Worm (Caenorhabditis elegans) whole organism, mixed stage, embryonic: Measurements from ENCODE around the gene tkr-1.

ENCODE experiments used
- M03D4.4 ChIP-seq: sonication (generic microtip); optimal IDR thresholded peaks from 2 replicates; lab custom pipeline; 2017; ENCODE audit warnings: mild to moderate bottlenecking, missing genetic modification characterization, missing compliant biosample characterization
- bed-3 ChIP-seq: fragments of 200-800 bp; sonication (Bioruptor generic); optimal IDR thresholded peaks from 3 replicates; lab custom pipeline; 2018; ENCODE audit warnings: mild to moderate bottlenecking, missing genetic modification characterization, moderate library complexity, missing compliant biosample characterization
- blmp-1 ChIP-seq: fragments of 150-350 bp; optimal IDR thresholded peaks from 2 replicates; lab custom pipeline; 2014; ENCODE audit warnings: missing biosample characterization, missing genetic modification characterization
- ceh-39 ChIP-seq: fragments of 150-350 bp; optimal IDR thresholded peaks from 2 replicates; lab custom pipeline; 2014; ENCODE audit warnings: missing biosample characterization, missing genetic modification characterization
- ceh-43 ChIP-seq: fragments of 200-800 bp; sonication (Bioruptor generic); optimal IDR thresholded peaks from 2 replicates; lab custom pipeline; 2018; ENCODE audit warnings: mild to moderate bottlenecking, missing genetic modification characterization, moderate library complexity, missing compliant biosample characterization
- ceh-83 ChIP-seq: fragments of 200-800 bp; sonication (Bioruptor generic); optimal IDR thresholded peaks from 2 replicates; lab custom pipeline; 2018; ENCODE audit warnings: mild to moderate bottlenecking, missing genetic modification characterization, missing compliant biosample characterization
- ces-1 ChIP-seq: fragments of 150-350 bp; optimal IDR thresholded peaks from 2 replicates; lab custom pipeline; 2014; ENCODE audit warnings: missing biosample characterization, missing genetic modification reagents, missing genetic modification characterization
- cnd-1 ChIP-seq: fragments of 200-800 bp; sonication (Bioruptor generic); optimal IDR thresholded peaks from 2 replicates; lab custom pipeline; 2018; ENCODE audit warnings: mild to moderate bottlenecking, missing genetic modification characterization, missing compliant biosample characterization
- drap-1 ChIP-seq: fragments of 200-800 bp; sonication (Bioruptor generic); optimal IDR thresholded peaks from 3 replicates; lab custom pipeline; 2018; ENCODE audit warnings: mild to moderate bottlenecking, missing genetic modification characterization, missing compliant biosample characterization
- elt-1 ChIP-seq: sonication (generic microtip); optimal IDR thresholded peaks from 2 replicates; lab custom pipeline; 2017; ENCODE audit warnings: missing genetic modification characterization, mild to moderate bottlenecking, missing compliant biosample characterization, antibody characterized with exemption, moderate library complexity, borderline replicate concordance; ENCODE audit not compliant: insufficient read depth
- elt-3 ChIP-seq: fragments of 150-350 bp; optimal IDR thresholded peaks from 2 replicates; lab custom pipeline; 2014; ENCODE audit warnings: missing biosample characterization, missing genetic modification characterization
- ham-2 ChIP-seq: fragments of 200-800 bp; sonication (Bioruptor generic); optimal IDR thresholded peaks from 2 replicates; lab custom pipeline; 2018; ENCODE audit warnings: mild to moderate bottlenecking, missing genetic modification characterization, missing compliant biosample characterization
- lin-32 ChIP-seq: fragments of 200-800 bp; sonication (Bioruptor generic); optimal IDR thresholded peaks from 2 replicates; lab custom pipeline; 2018; ENCODE audit warnings: mild to moderate bottlenecking, missing genetic modification characterization, missing compliant biosample characterization
- lsy-2 ChIP-seq: fragments of 150-350 bp; optimal IDR thresholded peaks from 2 replicates; lab custom pipeline; 2014; ENCODE audit warnings: missing biosample characterization, missing genetic modification characterization
- mab-5 ChIP-seq: fragments of 150-350 bp; optimal IDR thresholded peaks from 2 replicates; lab custom pipeline; 2014; ENCODE audit warnings: missing biosample characterization, missing genetic modification characterization
- mep-1 ChIP-seq: fragments of 150-350 bp; optimal IDR thresholded peaks from 2 replicates; lab custom pipeline; 2017; ENCODE audit warnings: missing biosample characterization, missing genetic modification reagents, missing genetic modification characterization, inconsistent platforms
- mls-2 ChIP-seq: sonication (generic microtip); optimal IDR thresholded peaks from 2 replicates; lab custom pipeline; 2016; ENCODE audit warnings: mild to moderate bottlenecking, missing genetic modification characterization, moderate library complexity, missing compliant biosample characterization
- nhr-12 ChIP-seq: fragments of 150-350 bp; optimal IDR thresholded peaks from 2 replicates; lab custom pipeline; 2014; ENCODE audit warnings: missing biosample characterization, missing genetic modification characterization
- nhr-2 ChIP-seq: fragments of 150-350 bp; optimal IDR thresholded peaks from 2 replicates; lab custom pipeline; 2014; ENCODE audit warnings: missing biosample characterization, missing genetic modification characterization
- nhr-237 ChIP-seq: fragments of 150-350 bp; optimal IDR thresholded peaks from 2 replicates; lab custom pipeline; 2014; ENCODE audit warnings: missing biosample characterization, missing genetic modification characterization
- nhr-28 ChIP-seq: fragments of 150-350 bp; optimal IDR thresholded peaks from 2 replicates; lab custom pipeline; 2014; ENCODE audit warnings: missing biosample characterization, missing genetic modification characterization
- nhr-76 ChIP-seq: sonication (generic microtip); optimal IDR thresholded peaks from 2 replicates; lab custom pipeline; 2017; ENCODE audit warnings: missing biosample characterization, missing genetic modification characterization
- pha-4 ChIP-seq: fragments of 150-350 bp; optimal IDR thresholded peaks from 2 replicates; lab custom pipeline; 2018; ENCODE audit warnings: missing biosample characterization, missing genetic modification reagents, missing genetic modification characterization
- sem-2 ChIP-seq: fragments of 200-800 bp; sonication (Bioruptor generic); optimal IDR thresholded peaks from 2 replicates; lab custom pipeline; 2018; ENCODE audit warnings: mild to moderate bottlenecking, missing genetic modification characterization, missing compliant biosample characterization
- snpc-4 ChIP-seq: fragments of 150-350 bp; optimal IDR thresholded peaks from 2 replicates; lab custom pipeline; 2014; ENCODE audit warnings: missing biosample characterization, missing genetic modification characterization
- unc-120 ChIP-seq: sonication (generic microtip); optimal IDR thresholded peaks from 2 replicates; lab custom pipeline; 2017; ENCODE audit warnings: missing genetic modification characterization, missing compliant biosample characterization; ENCODE audit not compliant: poor library complexity, severe bottlenecking
- unc-39 ChIP-seq: fragments of 150-350 bp; optimal IDR thresholded peaks from 2 replicates; lab custom pipeline; 2014; ENCODE audit warnings: missing biosample characterization, missing genetic modification characterization
- unc-62 ChIP-seq: fragments of 150-350 bp; optimal IDR thresholded peaks from 2 replicates; lab custom pipeline; 2014; ENCODE audit warnings: missing biosample characterization, missing genetic modification reagents, missing genetic modification characterization
- zip-8 ChIP-seq: fragments of 150-350 bp; optimal IDR thresholded peaks from 2 replicates; lab custom pipeline; 2014; ENCODE audit warnings: missing biosample characterization, missing genetic modification characterization
- ztf-11 ChIP-seq: fragments of 150-350 bp; optimal IDR thresholded peaks from 2 replicates; lab custom pipeline; 2014; ENCODE audit warnings: missing biosample characterization, missing genetic modification characterization

The tkr-1 gene

ce11 chrIII:9393114-9393780, 9.7 kb downstream of the tkr-1 start, which contains the start of the genes gpr-2 and rgr-1:
Gene gpr-2, minus strand, starts transcription at chrIII:9393164.
Gene rgr-1, plus strand, starts transcription at chrIII:9393730.
- TF ChIP-seq cnd-1 (tag; lab: Kevin White, UChicago) (no peak), bed-3 (GFP tag; lab: Kevin White, UChicago) (no peak), mab-5 (tag; lab: Kevin White, UChicago) (no peak), lsy-2 (peak; percentile 20), mep-1 (peak; percentile 13), drap-1 (GFP tag; lab: Kevin White, UChicago) (no peak), nhr-76 (tag; lab: Kevin White, UChicago) (no peak), M03D4.4 (tag; lab: Kevin White, UChicago) (no peak), ceh-83 (no peak), unc-120 (tag; lab: Kevin White, UChicago) (no peak), nhr-12 (tag; lab: Kevin White, UChicago) (no peak), nhr-237 (no peak), zip-8 (tag; lab: Kevin White, UChicago) (no peak), ceh-43 (GFP tag; lab: Kevin White, UChicago) (no peak), ceh-39 (no peak), nhr-28 (tag; lab: Kevin White, UChicago) (no peak), blmp-1 (no peak), sem-2 (GFP tag; lab: Kevin White, UChicago) (no peak), snpc-4 (tag; lab: Kevin White, UChicago) (no peak), elt-1 (no peak), pha-4 (tag; lab: Kevin White, UChicago) (peak; percentile 18), ces-1 (GFP tag; lab: Kevin White, UChicago) (peak; percentile 45), ham-2 (GFP tag; lab: Kevin White, UChicago) (no peak), unc-62 (no peak), nhr-2 (no peak)

DNA sequence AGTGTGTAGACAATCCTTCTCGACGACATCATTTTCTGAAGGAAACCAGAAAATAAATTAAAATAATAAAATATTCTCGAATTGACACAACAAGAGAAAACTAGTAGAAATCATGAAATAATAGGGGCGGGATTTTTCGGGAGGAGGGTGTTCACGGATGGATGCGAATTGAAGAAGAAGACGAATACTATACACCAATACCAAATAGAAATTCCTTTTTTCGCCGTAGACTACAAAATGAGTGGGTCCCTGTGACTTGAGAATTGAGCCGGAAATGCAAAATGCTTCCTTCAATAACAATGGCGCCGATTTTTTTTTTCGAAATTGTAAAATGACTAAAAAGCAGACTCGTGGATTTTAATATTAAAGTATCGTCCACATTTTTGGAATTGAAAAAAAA, 17.4 kb downstream of the tkr-1 start, which contains the start of gene nlp-48:
TSS of gene nlp-48 (minus strand) at position 101 of the 400 bp plus-strand sequence.
- TF ChIP-seq sem-2 (GFP tag; lab: Kevin White, UChicago) = no peak
- no peak for TF ChIP-seq mab-5 (tag; lab: Kevin White, UChicago)
- no peak for TF ChIP-seq elt-1
- no peak for TF ChIP-seq elt-3
- no peak for TF ChIP-seq pha-4 (tag; lab: Kevin White, UChicago)
- no peak for TF ChIP-seq lin-32 (GFP tag; lab: Kevin White, UChicago)
- TF ChIP-seq nhr-237 = no peak

ce11 chrIII:9406600-9406999, 23.0 kb downstream of the tkr-1 start, which contains the start of gene T26G10.1:
Gene T26G10.1, minus strand, starts transcription at chrIII:9406641.
- TF ChIP-seq unc-39 (no peak), sem-2 (GFP tag; lab: Kevin White, UChicago) (no peak), cnd-1 (tag; lab: Kevin White, UChicago) (no peak), lin-32 (GFP tag; lab: Kevin White, UChicago) (no peak), ceh-39 (no peak), lsy-2 (peak; percentile 64), nhr-12 (tag; lab: Kevin White, UChicago) (no peak), ces-1 (GFP tag; lab: Kevin White, UChicago) (peak; percentile 66), pha-4 (tag; lab: Kevin White, UChicago) (peak; percentile 35), nhr-237 (peak; percentile 30), blmp-1 (peak; percentile 43), snpc-4 (tag; lab: Kevin White, UChicago) (no peak), mep-1 (peak; percentile 49), elt-1 (no peak), ztf-11 (no peak), elt-3 (no peak), zip-8 (tag; lab: Kevin White, UChicago) (no peak), nhr-76 (tag; lab: Kevin White, UChicago) (no peak), ceh-83 (no peak), mab-5 (tag; lab: Kevin White, UChicago) (no peak), bed-3 (GFP tag; lab: Kevin White, UChicago) (no peak)

DNA sequence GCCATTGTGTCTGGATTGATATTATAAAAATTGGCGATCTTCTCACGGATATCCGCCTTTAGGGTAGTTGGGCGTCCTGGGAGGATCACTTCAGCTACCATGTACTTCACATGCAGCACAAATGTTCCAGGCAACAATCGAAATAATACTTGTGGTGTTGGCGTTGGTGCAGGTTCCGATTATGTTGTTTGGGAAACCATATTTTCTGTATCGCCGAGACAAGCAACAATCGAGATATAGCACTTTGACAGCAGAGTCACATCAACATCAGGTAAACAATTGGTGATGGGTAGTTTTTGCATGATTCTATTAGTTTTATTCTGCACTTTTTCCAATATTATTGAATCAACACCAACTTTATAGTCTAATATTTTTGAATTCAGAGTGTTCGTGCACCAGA, 29.7 kb downstream of the tkr-1 start, which contains the start of gene T26G10.3:
TSS of gene T26G10.3 (minus strand) at position 101 of the 400 bp plus-strand sequence.
- TF ChIP-seq nhr-28 (tag; lab: Kevin White, UChicago) (no peak), mls-2 (tag; lab: Kevin White, UChicago) (no peak), mab-5 (tag; lab: Kevin White, UChicago) (no peak), unc-120 (tag; lab: Kevin White, UChicago) (no peak), ztf-11 (no peak), ceh-39 (no peak), ham-2 (GFP tag; lab: Kevin White, UChicago) (no peak)
